Worm (Caenorhabditis elegans) whole organism, L4 larva: ENCODE results near the gene glp-1.

Experiments
- ZK546.5 ChIP-seq, 2 experiments: sonication (generic microtip); optimal IDR thresholded peaks; 2 replicates each; lab custom pipeline; 2017; ENCODE audit warnings: missing biosample characterization in 2 of 2, missing genetic modification characterization in 2 of 2
- hmg-1.1 ChIP-seq: fragments of 200-800 bp; sonication (Bioruptor generic); IDR thresholded peaks from 2 replicates; pipeline ENCODE4 v1.3.6; 2022; ENCODE audit warnings: missing genetic modification reagents, missing genetic modification characterization, missing compliant biosample characterization
- mes-2 ChIP-seq: sonication (generic microtip); optimal IDR thresholded peaks from 2 replicates; lab custom pipeline; 2016; ENCODE audit warnings: missing genotype, mild to moderate bottlenecking, missing genetic modification characterization, missing compliant biosample characterization; ENCODE audit not compliant: poor library complexity, severe bottlenecking
- nhr-237 ChIP-seq: sonication (generic microtip); optimal IDR thresholded peaks from 2 replicates; lab custom pipeline; 2017; ENCODE audit warnings: missing biosample characterization, missing genetic modification characterization
- snpc-4 ChIP-seq: fragments of 150-350 bp; optimal IDR thresholded peaks from 2 replicates; lab custom pipeline; 2014; ENCODE audit warnings: missing biosample characterization, missing genetic modification characterization
- unc-130 ChIP-seq: sonication (generic microtip); optimal IDR thresholded peaks from 2 replicates; lab custom pipeline; 2016; ENCODE audit warnings: missing genetic modification reagents, missing genetic modification characterization, missing compliant biosample characterization

DNA sequence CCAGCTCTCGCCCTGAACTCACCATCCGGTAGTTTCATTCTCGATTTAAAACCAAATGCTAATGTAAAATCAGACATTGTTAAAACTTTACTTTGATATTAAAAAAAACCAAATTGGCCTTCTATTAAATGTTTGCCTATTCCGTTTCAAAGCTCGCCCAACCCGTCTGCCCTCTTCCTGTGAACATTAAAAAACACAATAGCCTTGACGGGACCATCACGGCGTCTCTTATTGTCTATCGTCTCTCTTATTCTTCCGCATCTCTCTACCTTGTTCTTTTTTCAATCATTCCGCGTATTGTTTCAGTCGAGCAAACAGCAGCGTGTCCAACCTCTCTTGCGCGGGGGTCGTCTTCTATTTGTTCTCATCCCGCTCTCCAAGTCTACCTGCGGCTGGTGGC lies 22.6 kb downstream of the glp-1 start, which contains the start of gene ZK512.1:
- TF ChIP-seq snpc-4 (tag; lab: Kevin White, UChicago), result no peak
- TF ChIP-seq nhr-237 (tag; lab: Kevin White, UChicago), result no peak
- no peak for TF ChIP-seq mes-2 (tag; lab: Kevin White, UChicago)
- no peak for TF ChIP-seq unc-130 (GFP tag; lab: Kevin White, UChicago)
- TF ChIP-seq ZK546.5 (tag; optimal IDR thresholded peaks at IDR 0.05; lab: Kevin White, UChicago), result no peak
- TF ChIP-seq hmg-1.1 (GFP tag; lab: Robert Waterston, UW), result no peak
